Worm (Caenorhabditis elegans) whole organism, L1 larva: ENCODE data around the gene mtpn-1.

Source experiments
- fkh-10 ChIP-seq: sonication (generic microtip); optimal IDR thresholded peaks from 2 replicates; lab custom pipeline; 2017; ENCODE audit warnings: missing biosample characterization, missing genetic modification reagents, missing genetic modification characterization
- fos-1 ChIP-seq: fragments of 150-350 bp; optimal IDR thresholded peaks from 2 replicates; lab custom pipeline; 2014; ENCODE audit warnings: missing biosample characterization, missing genetic modification characterization
- jun-1 ChIP-seq: fragments of 150-350 bp; optimal IDR thresholded peaks from 2 replicates; lab custom pipeline; 2014; ENCODE audit warnings: missing biosample characterization, missing genetic modification reagents, missing genetic modification characterization
- lin-13 ChIP-seq: fragments of 150-350 bp; optimal IDR thresholded peaks from 2 replicates; lab custom pipeline; 2014; ENCODE audit warnings: missing biosample characterization, missing genetic modification reagents, missing genetic modification characterization
- lin-15B ChIP-seq: fragments of 150-350 bp; sonication (generic microtip); optimal IDR thresholded peaks from 3 replicates; lab custom pipeline; 2014; ENCODE audit warnings: missing biosample characterization, missing genetic modification characterization
- lin-39 ChIP-seq: fragments of 150-350 bp; optimal IDR thresholded peaks from 2 replicates; lab custom pipeline; 2014; ENCODE audit warnings: missing biosample characterization, missing genetic modification reagents, missing genetic modification characterization
- mdl-1 ChIP-seq, 2 experiments: fragments of 150-350 bp; optimal IDR thresholded peaks; 2 replicates each; lab custom pipeline; 2014 to 2017; ENCODE audit warnings: missing biosample characterization in 2 of 2, missing genetic modification characterization in 2 of 2, inconsistent platforms in 1 of 2
- nhr-11 ChIP-seq: fragments of 150-350 bp; optimal IDR thresholded peaks from 2 replicates; lab custom pipeline; 2014; ENCODE audit warnings: missing biosample characterization, missing genetic modification characterization
- nhr-90 ChIP-seq: sonication (generic microtip); optimal IDR thresholded peaks from 2 replicates; lab custom pipeline; 2016; ENCODE audit warnings: mild to moderate bottlenecking, missing genetic modification characterization, missing compliant biosample characterization; ENCODE audit not compliant: poor library complexity
- pqm-1 ChIP-seq: sonication (generic microtip); optimal IDR thresholded peaks from 3 replicates; lab custom pipeline; 2017; ENCODE audit warnings: missing biosample characterization, missing genetic modification characterization
- tbx-2 ChIP-seq: sonication (generic microtip); optimal IDR thresholded peaks from 2 replicates; lab custom pipeline; 2016; ENCODE audit warnings: missing genetic modification characterization, missing compliant biosample characterization
- xbp-1 ChIP-seq: sonication (generic microtip); optimal IDR thresholded peaks from 2 replicates; lab custom pipeline; 2016; ENCODE audit warnings: missing genetic modification characterization, missing compliant biosample characterization
- zag-1 ChIP-seq: fragments of 150-350 bp; optimal IDR thresholded peaks from 2 replicates; lab custom pipeline; 2014; ENCODE audit warnings: missing biosample characterization, missing genetic modification characterization
- ztf-11 ChIP-seq, 2 experiments: sonication (generic microtip); optimal IDR thresholded peaks; 2 replicates each; lab custom pipeline; 2016 to 2017; ENCODE audit warnings: missing genetic modification characterization in 2 of 2, missing biosample characterization in 1 of 2, missing compliant biosample characterization in 1 of 2

- TF ChIP-seq xbp-1 (tag; lab: Kevin White, UChicago) = no peak
- TF ChIP-seq lin-39 (tag; lab: Kevin White, UChicago) = no peak
- TF ChIP-seq fkh-10 = no peak
- TF ChIP-seq mdl-1 (tag; optimal IDR thresholded peaks at IDR 0.05; lab: Kevin White, UChicago) = no peak
- TF ChIP-seq lin-13 = no peak
- TF ChIP-seq tbx-2 (tag; lab: Kevin White, UChicago) = no peak
- TF ChIP-seq jun-1 (tag; lab: Kevin White, UChicago) = no peak
- TF ChIP-seq pqm-1 (tag; lab: Kevin White, UChicago) = no peak
- no peak for TF ChIP-seq nhr-90 (tag; lab: Kevin White, UChicago)
- no peak for TF ChIP-seq nhr-11
- TF ChIP-seq zag-1 (tag; lab: Kevin White, UChicago) = no peak
- no peak for TF ChIP-seq lin-15B (tag; lab: Kevin White, UChicago)
- TF ChIP-seq ztf-11 (tag; optimal IDR thresholded peaks at IDR 0.05; lab: Kevin White, UChicago) = no peak
- TF ChIP-seq fos-1 (tag; lab: Kevin White, UChicago) = no peak
Measured at ce11 chrX:2407167-2407566, at the start of gene mtpn-1.
